Fruit fly (Drosophila melanogaster) whole organism, embryonic: ENCODE data around the gene Trs23.

Source experiments
- ATbp ChIP-seq: fragments of 200-800 bp; sonication (Bioruptor generic); optimal IDR thresholded peaks from 2 replicates; lab custom pipeline; 2017; ENCODE audit warnings: missing biosample characterization, mild to moderate bottlenecking, missing genetic modification characterization, missing genetic modification reagents
- Abd-B ChIP-seq: fragments of 200-800 bp; sonication (Bioruptor generic); optimal IDR thresholded peaks from 2 replicates; lab custom pipeline; 2018; ENCODE audit warnings: missing biosample characterization, mild to moderate bottlenecking, missing genetic modification characterization, moderate library complexity
- Asciz ChIP-seq: fragments of 200-800 bp; sonication (Bioruptor generic); optimal IDR thresholded peaks from 2 replicates; lab custom pipeline; 2017; ENCODE audit warnings: missing biosample characterization, mild to moderate bottlenecking, missing genetic modification characterization, missing genetic modification reagents
- Atf6 ChIP-seq: fragments of 200-800 bp; sonication (Bioruptor generic); IDR thresholded peaks from 2 replicates; pipeline ENCODE4 v1.3.6; 2022; ENCODE audit warnings: missing biosample characterization, missing genetic modification characterization
- CG12104 ChIP-seq: fragments of 200-800 bp; sonication (Bioruptor generic); optimal IDR thresholded peaks from 3 replicates; lab custom pipeline; 2016; ENCODE audit warnings: missing biosample characterization, missing genetic modification characterization
- CG12155 ChIP-seq: fragments of 200-800 bp; sonication (Bioruptor generic); optimal IDR thresholded peaks from 3 replicates; lab custom pipeline; 2016; ENCODE audit warnings: missing biosample characterization, missing genetic modification characterization
- CG12744 ChIP-seq: fragments of 200-800 bp; sonication (Bioruptor generic); optimal IDR thresholded peaks from 2 replicates; lab custom pipeline; 2016; ENCODE audit warnings: missing biosample characterization, missing genetic modification characterization
- CG14667 ChIP-seq: fragments of 200-800 bp; sonication (Bioruptor generic); IDR thresholded peaks from 2 replicates; pipeline ENCODE4 v1.3.6; 2022; ENCODE audit warnings: missing biosample characterization, missing genetic modification characterization
- CG15073 ChIP-seq: fragments of 200-800 bp; sonication (Bioruptor generic); optimal IDR thresholded peaks from 2 replicates; lab custom pipeline; 2016; ENCODE audit warnings: missing biosample characterization, missing genetic modification characterization
- CG15479 ChIP-seq: fragments of 200-800 bp; sonication (Bioruptor generic); optimal IDR thresholded peaks from 3 replicates; lab custom pipeline; 2019; ENCODE audit warnings: missing biosample characterization, mild to moderate bottlenecking, missing genetic modification characterization, moderate library complexity
- CG17568 ChIP-seq: fragments of 200-800 bp; sonication (Bioruptor generic); optimal IDR thresholded peaks from 2 replicates; lab custom pipeline; 2018; ENCODE audit warnings: missing biosample characterization, mild to moderate bottlenecking, missing genetic modification characterization, moderate library complexity
- CG1792 ChIP-seq: fragments of 200-800 bp; sonication (Bioruptor generic); optimal IDR thresholded peaks from 2 replicates; lab custom pipeline; 2016; ENCODE audit warnings: missing biosample characterization, missing genetic modification characterization
- CG18476 ChIP-seq: fragments of 200-800 bp; sonication (Bioruptor generic); optimal IDR thresholded peaks from 2 replicates; lab custom pipeline; 2016; ENCODE audit warnings: missing biosample characterization, mild to moderate bottlenecking, missing genetic modification characterization
- CG2116 ChIP-seq: fragments of 200-800 bp; sonication (Bioruptor generic); optimal IDR thresholded peaks from 3 replicates; lab custom pipeline; 2018; ENCODE audit warnings: missing biosample characterization, mild to moderate bottlenecking, missing genetic modification characterization
- CG3163 ChIP-seq: fragments of 200-800 bp; sonication (Bioruptor generic); optimal IDR thresholded peaks from 3 replicates; lab custom pipeline; 2016; ENCODE audit warnings: missing biosample characterization, missing genetic modification characterization
- CG3281 ChIP-seq: fragments of 200-800 bp; sonication (Bioruptor generic); optimal IDR thresholded peaks from 3 replicates; lab custom pipeline; 2017; ENCODE audit warnings: missing biosample characterization, mild to moderate bottlenecking, missing genetic modification characterization
- CG3995 ChIP-seq: fragments of 200-800 bp; sonication (Bioruptor generic); optimal IDR thresholded peaks from 3 replicates; lab custom pipeline; 2016; ENCODE audit warnings: missing biosample characterization, missing genetic modification characterization
- CG4404 ChIP-seq: fragments of 200-800 bp; sonication (Bioruptor generic); IDR thresholded peaks from 2 replicates; pipeline ENCODE4 v1.3.6; 2022; ENCODE audit warnings: missing biosample characterization, missing genetic modification characterization
- CG5245 ChIP-seq: fragments of 200-800 bp; sonication (Bioruptor generic); optimal IDR thresholded peaks from 3 replicates; lab custom pipeline; 2016; ENCODE audit warnings: missing biosample characterization, missing genetic modification characterization
- CG6272 ChIP-seq: fragments of 200-800 bp; sonication (Bioruptor generic); IDR thresholded peaks from 2 replicates; pipeline ENCODE4 v1.3.6; 2022; ENCODE audit warnings: missing biosample characterization, missing genetic modification characterization
- CG7556 ChIP-seq: fragments of 200-800 bp; sonication (Bioruptor generic); optimal IDR thresholded peaks from 2 replicates; lab custom pipeline; 2017; ENCODE audit warnings: missing biosample characterization, mild to moderate bottlenecking, missing genetic modification characterization
- CG7745 ChIP-seq: fragments of 200-800 bp; sonication (Bioruptor generic); optimal IDR thresholded peaks from 2 replicates; lab custom pipeline; 2018; ENCODE audit warnings: missing biosample characterization, mild to moderate bottlenecking, missing genetic modification characterization, moderate library complexity
- CG7928 ChIP-seq: fragments of 200-800 bp; sonication (Bioruptor generic); optimal IDR thresholded peaks from 2 replicates; lab custom pipeline; 2017; ENCODE audit warnings: missing biosample characterization, mild to moderate bottlenecking, missing genetic modification characterization
- CG9876 ChIP-seq: fragments of 200-800 bp; sonication (Bioruptor generic); optimal IDR thresholded peaks from 2 replicates; lab custom pipeline; 2016; ENCODE audit warnings: missing biosample characterization, missing genetic modification characterization
- Dll ChIP-seq: fragments of 200-800 bp; sonication (Bioruptor generic); IDR thresholded peaks from 4 replicates; pipeline ENCODE4 v1.3.6; 2022; ENCODE audit warnings: missing biosample characterization, missing genetic modification characterization; ENCODE audit not compliant: partially characterized antibody
- E2f1 ChIP-seq: fragments of 200-800 bp; sonication (Bioruptor generic); IDR thresholded peaks from 2 replicates; pipeline ENCODE4 v1.3.6; 2022; ENCODE audit warnings: missing biosample characterization, missing genetic modification characterization
- Elba2 ChIP-seq: fragments of 200-800 bp; sonication (Bioruptor generic); optimal IDR thresholded peaks from 3 replicates; lab custom pipeline; 2016; ENCODE audit warnings: missing biosample characterization, missing genetic modification characterization
- Ets65A ChIP-seq: fragments of 200-800 bp; sonication (Bioruptor generic); peaks from one replicate; lab custom pipeline; 2016; ENCODE audit warnings: missing biosample characterization, missing genetic modification characterization
- Fer2 ChIP-seq: fragments of 200-800 bp; sonication (Bioruptor generic); optimal IDR thresholded peaks from 2 replicates; lab custom pipeline; 2018; ENCODE audit warnings: missing biosample characterization, mild to moderate bottlenecking, missing genetic modification characterization, moderate library complexity
- Hey ChIP-seq: fragments of 200-800 bp; sonication (Bioruptor generic); optimal IDR thresholded peaks from 3 replicates; lab custom pipeline; 2018; ENCODE audit warnings: missing biosample characterization, mild to moderate bottlenecking, missing genetic modification characterization
- HmgD ChIP-seq: fragments of 200-800 bp; sonication (Bioruptor generic); optimal IDR thresholded peaks from 3 replicates; lab custom pipeline; 2016; ENCODE audit warnings: missing biosample characterization, missing genetic modification characterization
- Max ChIP-seq: fragments of 200-800 bp; sonication (Bioruptor generic); optimal IDR thresholded peaks from 2 replicates; lab custom pipeline; 2016; ENCODE audit warnings: missing biosample characterization, mild to moderate bottlenecking, missing genetic modification characterization
- Sin3A ChIP-seq: fragments of >200 bp; optimal IDR thresholded peaks from 2 replicates; lab custom pipeline; 2018
- Six4 ChIP-seq: fragments of 200-800 bp; sonication (Bioruptor generic); optimal IDR thresholded peaks from 2 replicates; lab custom pipeline; 2016; ENCODE audit warnings: missing biosample characterization, missing genetic modification characterization
- ash1 ChIP-seq: fragments of 200-800 bp; sonication (Bioruptor generic); optimal IDR thresholded peaks from 2 replicates; lab custom pipeline; 2018; ENCODE audit warnings: missing biosample characterization, mild to moderate bottlenecking, missing genetic modification characterization
- ato ChIP-seq: fragments of 200-800 bp; sonication (Bioruptor generic); IDR thresholded peaks from 2 replicates; pipeline ENCODE4 v1.3.6; 2022; ENCODE audit warnings: missing biosample characterization, missing genetic modification characterization; ENCODE audit not compliant: partially characterized antibody
- bcd ChIP-seq: fragments of 200-800 bp; sonication (Bioruptor generic); optimal IDR thresholded peaks from 2 replicates; lab custom pipeline; 2017; ENCODE audit warnings: missing biosample characterization, mild to moderate bottlenecking, missing genetic modification characterization
- bigmax ChIP-seq: fragments of 200-800 bp; sonication (Bioruptor generic); optimal IDR thresholded peaks from 2 replicates; lab custom pipeline; 2018; ENCODE audit warnings: missing biosample characterization, mild to moderate bottlenecking, missing genetic modification characterization
- br ChIP-seq: fragments of >200 bp; optimal IDR thresholded peaks from 2 replicates; lab custom pipeline; 2017
- chinmo ChIP-seq: fragments of 200-800 bp; sonication (Bioruptor generic); IDR thresholded peaks from 4 replicates; pipeline ENCODE4 v1.3.6; 2022; ENCODE audit warnings: missing biosample characterization, missing genetic modification characterization; ENCODE audit not compliant: partially characterized antibody
- crc ChIP-seq: fragments of 200-800 bp; sonication (Bioruptor generic); optimal IDR thresholded peaks from 2 replicates; lab custom pipeline; 2016; ENCODE audit warnings: missing biosample characterization, missing genetic modification characterization
- dan ChIP-seq: fragments of 200-800 bp; sonication (Bioruptor generic); IDR thresholded peaks from 2 replicates; pipeline ENCODE4 v1.3.6; 2022; ENCODE audit warnings: missing biosample characterization, missing genetic modification characterization
- gce ChIP-seq: fragments of 200-800 bp; sonication (Bioruptor generic); IDR thresholded peaks from 3 replicates; pipeline ENCODE4 v1.3.6; 2022; ENCODE audit warnings: missing biosample characterization, missing genetic modification characterization
- hkb ChIP-seq, 2 experiments: fragments of 200-800 bp in 1 of 2; fragments of >200 bp in 1 of 2; sonication (Bioruptor generic) in 1 of 2; IDR thresholded peaks in 1 of 2; optimal IDR thresholded peaks in 1 of 2; 2 replicates each; pipeline versions ENCODE4 v1.3.6 to Lab custom; 2017 to 2022; ENCODE audit warnings: missing biosample characterization in 1 of 2, missing genetic modification characterization in 1 of 2
- lbe ChIP-seq: fragments of 200-800 bp; sonication (Bioruptor generic); optimal IDR thresholded peaks from 2 replicates; lab custom pipeline; 2016; ENCODE audit warnings: missing biosample characterization, mild to moderate bottlenecking, missing genetic modification characterization
- mam ChIP-seq: fragments of 200-800 bp; sonication (Bioruptor generic); optimal IDR thresholded peaks from 3 replicates; lab custom pipeline; 2016; ENCODE audit warnings: missing biosample characterization, missing genetic modification characterization
- org-1 ChIP-seq: fragments of 200-800 bp; sonication (Bioruptor generic); optimal IDR thresholded peaks from 2 replicates; lab custom pipeline; 2017; ENCODE audit warnings: missing biosample characterization, missing genetic modification characterization
- pnt ChIP-seq: fragments of 200-800 bp; sonication (Bioruptor generic); optimal IDR thresholded peaks from 3 replicates; lab custom pipeline; 2016; ENCODE audit warnings: missing biosample characterization, missing genetic modification characterization
- ro ChIP-seq: fragments of 200-800 bp; sonication (Bioruptor generic); IDR thresholded peaks from 2 replicates; pipeline ENCODE4 v1.3.6; 2022; ENCODE audit warnings: missing biosample characterization, missing genetic modification characterization
- slbo ChIP-seq: fragments of 200-800 bp; sonication (Bioruptor generic); IDR thresholded peaks from 2 replicates; pipeline ENCODE4 v1.3.6; 2022; ENCODE audit warnings: missing biosample characterization, missing genetic modification characterization
- vnd ChIP-seq: fragments of 200-800 bp; sonication (Bioruptor generic); IDR thresholded peaks from 3 replicates; pipeline ENCODE4 v1.3.6; 2022; ENCODE audit warnings: missing biosample characterization, missing genetic modification characterization; ENCODE audit not compliant: partially characterized antibody
- zen2 ChIP-seq: fragments of 200-800 bp; sonication (Bioruptor generic); IDR thresholded peaks from 3 replicates; pipeline ENCODE4 v1.3.6; 2022; ENCODE audit warnings: missing biosample characterization, missing genetic modification characterization; ENCODE audit not compliant: partially characterized antibody

The Trs23 gene

DNA sequence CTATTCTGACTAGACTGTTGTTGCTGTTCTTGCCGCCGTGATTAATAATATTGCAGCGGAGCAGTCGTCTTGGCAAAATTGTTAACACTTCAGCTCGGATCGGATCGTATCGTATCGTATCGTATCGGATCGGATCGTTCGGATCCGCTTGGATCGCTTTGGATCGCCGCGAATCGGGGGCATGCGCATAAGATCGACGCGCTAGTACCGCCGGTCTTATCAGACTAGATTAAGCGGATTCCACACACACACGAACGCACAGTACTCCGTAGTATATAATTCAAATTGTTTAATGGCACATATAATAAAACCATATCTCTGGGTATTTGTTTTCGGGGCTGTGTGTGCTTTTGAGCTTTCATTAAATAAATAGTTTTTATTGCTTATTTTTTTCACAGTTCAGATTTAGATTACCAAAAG is 13.9 kb downstream of the Trs23 start (continued):
- TF ChIP-seq Six4 (GFP tag; lab: Kevin White, UChicago) (no peak), CG9876 (GFP tag; lab: Kevin White, UChicago) (no peak), Dll (GFP tag; lab: Robert Waterston, UW) (no peak), lbe (GFP tag; lab: Kevin White, UChicago) (no peak), Max (GFP tag; lab: Kevin White, UChicago) (peak; percentile 12), Fer2 (tag; lab: Kevin White, UChicago) (peak; percentile 52), Sin3A (lab: Kevin White, UChicago) (no peak), CG12104 (peak; percentile 17), CG1792 (GFP tag; lab: Kevin White, UChicago) (no peak), CG18476 (GFP tag; lab: Kevin White, UChicago) (no peak), CG2116 (GFP tag; lab: Kevin White, UChicago) (peak; percentile 42), HmgD (GFP tag; lab: Kevin White, UChicago) (no peak), chinmo (GFP tag; lab: Robert Waterston, UW) (peak; percentile 90; the same call in 3 of the 4 replicates), crc (GFP tag; lab: Kevin White, UChicago) (no peak), ash1 (GFP tag; lab: Kevin White, UChicago) (no peak), CG3995 (GFP tag; lab: Kevin White, UChicago) (no peak), CG3281 (GFP tag; lab: Kevin White, UChicago) (peak; percentile 69), ro (GFP tag; lab: Robert Waterston, UW) (no peak), CG3163 (no peak), Ets65A (GFP tag; lab: Kevin White, UChicago) (no peak), CG7556 (peak; percentile 37), CG12155 (GFP tag; lab: Kevin White, UChicago) (no peak), bcd (GFP tag; lab: Kevin White, UChicago) (peak; percentile 13), bigmax (no peak), org-1 (GFP tag; lab: Kevin White, UChicago) (peak; percentile 32), Abd-B (no peak), CG14667 (GFP tag; lab: Robert Waterston, UW) (no peak), CG15479 (GFP tag; lab: Kevin White, UChicago) (no peak), CG17568 (GFP tag; lab: Kevin White, UChicago) (peak; percentile 75), CG4404 (GFP tag; lab: Robert Waterston, UW) (no peak), Elba2 (GFP tag; lab: Kevin White, UChicago) (no peak), br (lab: Kevin White, UChicago) (no peak), CG5245 (GFP tag; lab: Kevin White, UChicago) (no peak), CG7745 (tag; lab: Kevin White, UChicago) (no peak), pnt (GFP tag; lab: Kevin White, UChicago) (no peak), Asciz (GFP tag; lab: Kevin White, UChicago) (peak; percentile 79), ATbp (GFP tag; lab: Kevin White, UChicago) (peak; percentile 85), dan (GFP tag; lab: Robert Waterston, UW) (no peak), E2f1 (GFP tag; lab: Robert Waterston, UW) (no peak), CG15073 (no peak), slbo (no peak), gce (GFP tag; lab: Robert Waterston, UW) (no peak), zen2 (GFP tag; lab: Robert Waterston, UW) (no peak), CG6272 (GFP tag; lab: Robert Waterston, UW) (no peak), vnd (GFP tag; lab: Robert Waterston, UW) (no peak), Hey (tag; lab: Kevin White, UChicago) (peak; percentile 74), CG7928 (GFP tag; lab: Kevin White, UChicago) (no peak), Atf6 (GFP tag; lab: Robert Waterston, UW) (peak; percentile 51; the same call in 1 of the 2 replicates), ato (GFP tag; lab: Robert Waterston, UW) (no peak), mam (GFP tag; lab: Kevin White, UChicago) (no peak), CG12744 (GFP tag; lab: Kevin White, UChicago) (no peak), hkb (optimal IDR thresholded peaks at IDR 0.05; lab: Kevin White, UChicago) (no peak), hkb (GFP tag; IDR thresholded peaks at IDR 0.05; lab: Robert Waterston, UW) (peak; percentile 64)
